Worm (Caenorhabditis elegans): ENCODE data around the gene set-30.

set-30 gene

DNA sequence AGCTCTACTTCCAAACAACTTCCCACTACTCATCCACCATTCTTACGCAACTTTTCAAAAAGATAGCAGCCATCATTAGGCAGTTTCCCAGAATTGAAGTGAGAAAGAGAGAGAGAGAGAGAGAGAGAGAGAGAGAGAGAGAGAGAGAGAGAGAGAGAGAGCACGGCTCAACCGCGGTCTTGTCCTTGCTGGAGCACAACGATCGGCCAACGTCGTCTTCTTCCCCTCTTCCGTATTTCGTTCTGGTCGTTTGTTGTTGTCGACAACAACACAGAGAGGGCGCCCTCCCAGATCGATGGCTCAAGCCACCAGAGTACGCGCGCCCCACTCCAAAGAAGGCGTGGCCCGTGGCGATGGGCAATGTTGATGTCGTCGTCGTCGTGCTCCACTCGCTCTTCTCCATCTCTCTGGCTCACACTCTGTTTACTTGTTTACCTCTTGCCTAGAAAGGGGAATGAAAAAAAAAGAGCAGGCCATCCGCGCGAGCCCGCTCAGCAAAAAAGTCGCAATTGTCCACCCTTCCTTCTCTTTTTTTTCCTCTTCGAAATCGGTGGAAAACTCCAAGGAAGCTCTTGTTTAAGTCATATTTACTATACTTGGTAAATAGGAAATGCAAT is 17.0 kb upstream of the set-30 start (continued):
- TF ChIP-seq lin-39 (tag; optimal IDR thresholded peaks at IDR 0.05) (peak; percentile 89), ama-1 (optimal IDR thresholded peaks at IDR 0.05) (no peak), nfya-1 (tag; optimal IDR thresholded peaks at IDR 0.05; ENCODE audit: insufficient read depth) (peak; percentile 67), lin-15B (tag; optimal IDR thresholded peaks at IDR 0.05) (no peak), fkh-10 (GFP tag; optimal IDR thresholded peaks at IDR 0.05) (no peak), fkh-2 (tag; optimal IDR thresholded peaks at IDR 0.05) (no peak), ceh-82 (tag; optimal IDR thresholded peaks at IDR 0.05) (no peak), nhr-23 (tag; optimal IDR thresholded peaks at IDR 0.05) (no peak), nhr-12 (tag; optimal IDR thresholded peaks at IDR 0.05) (no peak), aly-2 (tag; optimal IDR thresholded peaks at IDR 0.05) (no peak)

- TF ChIP-seq daf-12 (tag; optimal IDR thresholded peaks at IDR 0.05) (no peak), R02D3.7 (tag; optimal IDR thresholded peaks at IDR 0.05) (no peak)
Measured at ce11 chrX:4986354-4986753, 12.7 kb upstream of the set-30 start.

DNA sequence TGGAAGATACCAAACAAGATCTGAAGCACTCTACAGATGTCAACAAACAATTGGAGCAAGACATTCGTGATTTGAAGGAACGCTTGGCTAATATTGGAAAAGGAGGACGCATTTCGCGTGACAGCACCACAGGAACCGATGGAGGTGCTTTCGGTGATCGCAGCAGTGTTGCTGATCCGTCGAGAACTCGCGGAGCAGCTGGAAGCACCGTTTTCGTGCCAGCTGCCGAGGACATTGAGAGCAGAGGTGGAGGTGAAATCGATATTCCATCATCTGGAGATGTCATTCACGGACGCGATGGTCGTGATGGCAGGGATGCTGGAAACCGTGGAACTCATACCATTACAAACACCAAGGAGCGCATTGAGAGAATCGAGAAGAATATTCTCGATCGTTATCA is 11.5 kb upstream of the set-30 start:
- TF ChIP-seq elt-2 (tag; optimal IDR thresholded peaks at IDR 0.05): no peak

ce11 chrX:4992523-4992922 is 6.5 kb upstream of the set-30 start:
- TF ChIP-seq skn-1 (tag; optimal IDR thresholded peaks at IDR 0.05) (no peak), ama-1 (optimal IDR thresholded peaks at IDR 0.05) (no peak), ZK546.5 (tag; optimal IDR thresholded peaks at IDR 0.05) (no peak), nhr-28 (tag; optimal IDR thresholded peaks at IDR 0.05) (no peak), nhr-12 (tag; optimal IDR thresholded peaks at IDR 0.05) (no peak), tbx-2 (tag; optimal IDR thresholded peaks at IDR 0.05) (no peak), fkh-2 (tag; optimal IDR thresholded peaks at IDR 0.05) (no peak), lin-39 (tag; optimal IDR thresholded peaks at IDR 0.05) (no peak), zag-1 (tag; optimal IDR thresholded peaks at IDR 0.05) (no peak), nhr-43 (tag; optimal IDR thresholded peaks at IDR 0.05; ENCODE audit: poor library complexity, severe bottlenecking) (no peak)

- TF ChIP-seq snpc-4 (tag; optimal IDR thresholded peaks at IDR 0.05) (peak; percentile 8), ceh-28 (tag; optimal IDR thresholded peaks at IDR 0.05) (peak; percentile 13), ZK546.5 (tag; optimal IDR thresholded peaks at IDR 0.05) (no peak), elt-2 (tag; optimal IDR thresholded peaks at IDR 0.05) (peak; percentile 40), lin-15B (tag; optimal IDR thresholded peaks at IDR 0.05) (peak; percentile 46), ztf-11 (tag; optimal IDR thresholded peaks at IDR 0.05) (no peak), skn-1 (tag; optimal IDR thresholded peaks at IDR 0.05) (peak; percentile 7), sea-2 (GFP tag; optimal IDR thresholded peaks at IDR 0.05) (no peak), lsy-12 (tag; optimal IDR thresholded peaks at IDR 0.05) (no peak), nhr-76 (tag; optimal IDR thresholded peaks at IDR 0.05) (no peak), unc-39 (tag; optimal IDR thresholded peaks at IDR 0.05) (no peak), nhr-67 (tag; optimal IDR thresholded peaks at IDR 0.05) (no peak), nhr-237 (tag; optimal IDR thresholded peaks at IDR 0.05) (no peak), ceh-82 (tag; optimal IDR thresholded peaks at IDR 0.05) (no peak), nhr-25 (tag; optimal IDR thresholded peaks at IDR 0.05) (peak; percentile 38), lin-39 (tag; optimal IDR thresholded peaks at IDR 0.05) (peak; percentile 72), pqm-1 (tag; optimal IDR thresholded peaks at IDR 0.05) (peak; percentile 70), zag-1 (tag; optimal IDR thresholded peaks at IDR 0.05) (no peak), eor-1 (tag; optimal IDR thresholded peaks at IDR 0.05) (no peak), nfya-1 (tag; optimal IDR thresholded peaks at IDR 0.05; ENCODE audit: insufficient read depth) (no peak), jun-1 (tag; optimal IDR thresholded peaks at IDR 0.05) (no peak), mml-1 (tag; optimal IDR thresholded peaks at IDR 0.05) (no peak), hmg-11 (tag; optimal IDR thresholded peaks at IDR 0.05) (peak; percentile 54), tbx-2 (tag; optimal IDR thresholded peaks at IDR 0.05) (no peak), R02D3.7 (tag; optimal IDR thresholded peaks at IDR 0.05) (no peak), fkh-10 (GFP tag; optimal IDR thresholded peaks at IDR 0.05) (no peak), pha-4 (tag; optimal IDR thresholded peaks at IDR 0.05) (peak; percentile 49)
Measured at ce11 chrX:4997548-4998087, 1.5 kb upstream of the set-30 start, which contains the start of gene ZC8.6. ZC8.6 (minus strand) TSS chrX:4997598.
